Worm (Caenorhabditis elegans) whole organism, early embryonic: Measurements from ENCODE around the gene cutl-21.

Experiments used
- ceh-36 ChIP-seq: sonication (generic microtip); optimal IDR thresholded peaks from 2 replicates; lab custom pipeline; 2016; ENCODE audit warnings: missing genetic modification characterization, inconsistent platforms, missing compliant biosample characterization
- ets-7 ChIP-seq: sonication (generic microtip); optimal IDR thresholded peaks from 2 replicates; lab custom pipeline; 2016; ENCODE audit warnings: missing genotype, missing genetic modification characterization, missing compliant biosample characterization
- flt-1 ChIP-seq: fragments of 200-800 bp; sonication (Bioruptor generic); IDR thresholded peaks from 2 replicates; pipeline ENCODE4 v1.3.6; 2022; ENCODE audit warnings: missing genetic modification characterization, missing compliant biosample characterization
- hmg-4 ChIP-seq: fragments of 200-800 bp; sonication (Bioruptor generic); optimal IDR thresholded peaks from 2 replicates; lab custom pipeline; 2018; ENCODE audit warnings: mild to moderate bottlenecking, missing genetic modification characterization, missing compliant biosample characterization
- pes-1 ChIP-seq: fragments of 200-800 bp; sonication (Bioruptor generic); IDR thresholded peaks from 2 replicates; pipeline ENCODE4 v1.3.6; 2022; ENCODE audit warnings: missing genetic modification reagents, missing genetic modification characterization, missing compliant biosample characterization

- TF ChIP-seq ceh-36 (tag; lab: Kevin White, UChicago) (no peak), hmg-4 (GFP tag; lab: Kevin White, UChicago) (no peak), flt-1 (GFP tag; lab: Robert Waterston, UW) (no peak), pes-1 (no peak), ets-7 (tag; lab: Kevin White, UChicago) (no peak)
Observed at ce11 chrX:1046156-1046831, 42.2 kb downstream of the cutl-21 start, which contains the start of gene vpat-1.
